Fruit fly (Drosophila melanogaster): Measurements from ENCODE around the gene CG7772.

CG7772 gene

DNA sequence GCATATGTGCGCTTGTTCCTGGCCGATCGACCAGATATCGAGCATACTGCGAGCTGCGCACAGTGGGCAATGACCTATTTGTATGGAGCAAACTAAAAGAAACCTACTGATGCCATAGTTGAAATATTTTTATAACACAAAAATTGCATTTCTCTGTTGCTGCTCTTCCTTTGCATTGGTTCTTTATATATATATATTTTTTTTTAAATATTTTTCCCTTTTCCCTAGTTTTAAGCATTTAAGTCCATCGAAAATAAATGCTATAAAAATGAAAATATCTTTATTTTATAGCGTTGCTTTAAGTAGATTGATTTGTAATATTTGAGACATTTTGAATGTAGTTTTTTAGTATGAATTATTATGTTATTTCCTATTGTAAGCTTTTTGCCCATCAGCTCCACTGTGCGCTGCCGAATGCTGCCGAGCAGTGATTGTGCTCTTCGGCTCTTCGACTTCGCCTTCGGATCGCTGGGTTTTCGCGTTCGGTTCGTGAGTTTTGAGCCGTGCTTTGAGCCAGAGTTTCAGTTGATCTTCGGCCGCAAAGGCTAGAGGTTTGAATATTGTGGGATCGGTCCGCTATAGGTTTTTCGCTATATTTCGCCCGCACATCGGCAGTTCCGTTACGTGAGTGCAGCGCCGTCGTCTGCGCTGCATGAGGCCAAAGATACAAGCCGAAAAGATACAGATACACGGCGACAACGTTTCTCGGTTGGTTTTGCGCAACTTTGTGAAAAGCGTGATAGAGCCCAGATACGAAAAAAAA is 4.1 kb upstream of the CG7772 start, which contains the start of gene CG6847 (continued):
- TF ChIP-seq ssp (GFP tag; IDR thresholded peaks at IDR 0.05) (peak; percentile 37; the same call in 1 of the 2 replicates), maf-S (GFP tag; optimal IDR thresholded peaks at IDR 0.05) (no peak), CG1529 (GFP tag; optimal IDR thresholded peaks at IDR 0.05) (peak; percentile 54), Chrac-16 (GFP tag; optimal IDR thresholded peaks at IDR 0.05) (peak; percentile 65), CG2120 (GFP tag; optimal IDR thresholded peaks at IDR 0.05) (peak; percentile 52), CG9876 (GFP tag; optimal IDR thresholded peaks at IDR 0.05) (no peak), Lhr (GFP tag; optimal IDR thresholded peaks at IDR 0.05) (peak; percentile 15), C15 (GFP tag; IDR thresholded peaks at IDR 0.05) (no peak), CG15011 (GFP tag; optimal IDR thresholded peaks at IDR 0.05) (no peak), inv (GFP tag; IDR thresholded peaks at IDR 0.05; ENCODE audit: partially characterized antibody) (no peak), cas (GFP tag; IDR thresholded peaks at IDR 0.05) (no peak), ab (GFP tag; optimal IDR thresholded peaks at IDR 0.05) (no peak), kah (GFP tag; optimal IDR thresholded peaks at IDR 0.05) (no peak), CG8924 (tag; optimal IDR thresholded peaks at IDR 0.05) (peak; percentile 71), slou (GFP tag; optimal IDR thresholded peaks at IDR 0.05) (peak; percentile 9), otp (GFP tag; IDR thresholded peaks at IDR 0.05) (no peak), CG31224 (GFP tag; IDR thresholded peaks at IDR 0.05) (no peak; the same call in 1 of the 2 replicates), CG14710 (tag; optimal IDR thresholded peaks at IDR 0.05) (peak; percentile 31), toy (GFP tag; IDR thresholded peaks at IDR 0.05) (no peak), CG43689 (GFP tag; IDR thresholded peaks at IDR 0.05) (no peak), CG2202 (tag; optimal IDR thresholded peaks at IDR 0.05) (no peak), sqz (GFP tag; optimal IDR thresholded peaks at IDR 0.05) (no peak), gfzf (GFP tag; optimal IDR thresholded peaks at IDR 0.05) (no peak), CG12155 (GFP tag; optimal IDR thresholded peaks at IDR 0.05) (peak; percentile 36), ro (GFP tag; IDR thresholded peaks at IDR 0.05) (no peak), gce (GFP tag; IDR thresholded peaks at IDR 0.05) (0 out of 3 replicates have a peak, but pooled peaks have one; percentile 23), CG4360 (GFP tag; IDR thresholded peaks at IDR 0.05) (no peak), CG32772 (GFP tag; IDR thresholded peaks at IDR 0.05) (0 out of 2 replicates have a peak, but pooled peaks have one; percentile 47), sob (GFP tag; IDR thresholded peaks at IDR 0.05) (no peak), so (GFP tag; IDR thresholded peaks at IDR 0.05) (no peak), br (optimal IDR thresholded peaks at IDR 0.05) (no peak), D19A (tag; optimal IDR thresholded peaks at IDR 0.05) (peak; percentile 31), HLH4C (GFP tag; IDR thresholded peaks at IDR 0.05; ENCODE audit: partially characterized antibody) (no peak), stwl (tag; optimal IDR thresholded peaks at IDR 0.05) (no peak), BtbVII (GFP tag; optimal IDR thresholded peaks at IDR 0.05) (no peak), Mrtf (GFP tag; IDR thresholded peaks at IDR 0.05) (no peak), sr (GFP tag; IDR thresholded peaks at IDR 0.05) (peak; percentile 60; the same call in 2 of the 3 replicates), pb (GFP tag; optimal IDR thresholded peaks at IDR 0.05) (no peak), gro (GFP tag; optimal IDR thresholded peaks at IDR 0.05) (no peak), bsh (GFP tag; optimal IDR thresholded peaks at IDR 0.05) (peak; percentile 67 to 71), Pdp1 (GFP tag; optimal IDR thresholded peaks at IDR 0.05) (peak; percentile 43 to 50), CG12744 (GFP tag; optimal IDR thresholded peaks at IDR 0.05) (no peak), Lpt (GFP tag; optimal IDR thresholded peaks at IDR 0.05) (no peak), Gsc (GFP tag; IDR thresholded peaks at IDR 0.05) (no peak), CG2889 (GFP tag; IDR thresholded peaks at IDR 0.05) (no peak), CG11695 (GFP tag; IDR thresholded peaks at IDR 0.05) (peak; percentile 55; the same call in 2 of the 3 replicates), B-H2 (GFP tag; optimal IDR thresholded peaks at IDR 0.05) (no peak), CG15601 (tag; optimal IDR thresholded peaks at IDR 0.05) (peak; percentile 12), tll (GFP tag; optimal IDR thresholded peaks at IDR 0.05) (no peak), CG9797 (GFP tag; optimal IDR thresholded peaks at IDR 0.05) (no peak), TFAM (GFP tag; optimal IDR thresholded peaks at IDR 0.05) (no peak)

Data from whole organism, embryonic.